Worm (Caenorhabditis elegans): Measurements from ENCODE around the gene T28C12.15.

ce11 chrV:6322749-6323367, 1.3 kb upstream of the T28C12.15 start:
- TF ChIP-seq nhr-76 (tag; optimal IDR thresholded peaks at IDR 0.05) (no peak), ztf-4 (tag; optimal IDR thresholded peaks at IDR 0.05) (no peak), mef-2 (tag; optimal IDR thresholded peaks at IDR 0.05) (no peak), nhr-12 (tag; optimal IDR thresholded peaks at IDR 0.05) (no peak), lin-39 (tag; optimal IDR thresholded peaks at IDR 0.05) (no peak), nhr-11 (tag; optimal IDR thresholded peaks at IDR 0.05) (no peak), fos-1 (tag; optimal IDR thresholded peaks at IDR 0.05) (no peak), ztf-11 (tag; optimal IDR thresholded peaks at IDR 0.05) (no peak), isw-1 (GFP tag; IDR thresholded peaks at IDR 0.05) (no peak), alr-1 (tag; optimal IDR thresholded peaks at IDR 0.05; ENCODE audit: borderline replicate concordance) (no peak), snpc-4 (tag; optimal IDR thresholded peaks at IDR 0.05) (no peak), C04F5.9 (tag; optimal IDR thresholded peaks at IDR 0.05) (no peak), sptf-1 (tag; optimal IDR thresholded peaks at IDR 0.05) (no peak)
